Fruit fly (Drosophila melanogaster) whole organism, embryonic: ENCODE measurements around the gene Mrtf.
A peak's percentile ranks its signal among the peaks of the same experiment; 100 is the strongest.

Source experiments
- Ada2b ChIP-seq: fragments of 200-800 bp; sonication (Bioruptor generic); IDR thresholded peaks from 2 replicates; pipeline ENCODE4 v1.3.6; 2022; ENCODE audit warnings: missing biosample characterization, missing genetic modification characterization
- Awh ChIP-seq: fragments of 200-800 bp; sonication (Bioruptor generic); IDR thresholded peaks from 2 replicates; pipeline ENCODE4, ENCODE4 v1.3.6; 2022; ENCODE audit warnings: missing biosample characterization, missing genetic modification characterization
- C15 ChIP-seq: fragments of 200-800 bp; sonication (Bioruptor generic); IDR thresholded peaks from 3 replicates; pipeline ENCODE4 v1.3.6; 2022; ENCODE audit warnings: missing biosample characterization, missing genetic modification characterization
- CG10147 ChIP-seq: fragments of 200-800 bp; sonication (Bioruptor generic); optimal IDR thresholded peaks from 2 replicates; lab custom pipeline; 2019; ENCODE audit warnings: missing biosample characterization, mild to moderate bottlenecking, missing genetic modification characterization, moderate library complexity
- CG10366 ChIP-seq: fragments of 200-800 bp; sonication (Bioruptor generic); IDR thresholded peaks from 2 replicates; pipeline ENCODE4 v1.3.6; 2022; ENCODE audit warnings: missing biosample characterization, missing genetic modification characterization
- CG11247 ChIP-seq: fragments of 200-800 bp; sonication (Bioruptor generic); IDR thresholded peaks from 2 replicates; pipeline ENCODE4 v1.3.6; 2022; ENCODE audit warnings: missing biosample characterization, missing genetic modification characterization
- CG12155 ChIP-seq: fragments of 200-800 bp; sonication (Bioruptor generic); optimal IDR thresholded peaks from 3 replicates; lab custom pipeline; 2016; ENCODE audit warnings: missing biosample characterization, missing genetic modification characterization
- CG13894 ChIP-seq: fragments of 200-800 bp; sonication (Bioruptor generic); optimal IDR thresholded peaks from 3 replicates; lab custom pipeline; 2018; ENCODE audit warnings: missing biosample characterization, mild to moderate bottlenecking, missing genetic modification characterization, moderate library complexity
- CG14441 ChIP-seq: fragments of 200-800 bp; sonication (Bioruptor generic); IDR thresholded peaks from 2 replicates; pipeline ENCODE4 v1.3.6; 2022; ENCODE audit warnings: missing biosample characterization, missing genetic modification characterization
- CG15514 ChIP-seq: fragments of 200-800 bp; sonication (Bioruptor generic); optimal IDR thresholded peaks from 3 replicates; lab custom pipeline; 2017; ENCODE audit warnings: missing biosample characterization, missing genetic modification characterization, mild to moderate bottlenecking, moderate library complexity, missing genetic modification reagents
- CG16813 ChIP-seq: fragments of 200-800 bp; sonication (Bioruptor generic); IDR thresholded peaks from 3 replicates; pipeline ENCODE4 v1.3.6; 2022; ENCODE audit warnings: missing biosample characterization, missing genetic modification characterization; ENCODE audit not compliant: partially characterized antibody
- CG17186 ChIP-seq: fragments of 200-800 bp; sonication (Bioruptor generic); optimal IDR thresholded peaks from 3 replicates; lab custom pipeline; 2017; ENCODE audit warnings: missing biosample characterization, missing genetic modification reagents, missing genetic modification characterization
- CG17612 ChIP-seq: fragments of 200-800 bp; sonication (Bioruptor generic); IDR thresholded peaks from 2 replicates; pipeline ENCODE4 v1.3.6; 2022; ENCODE audit warnings: missing biosample characterization, missing genetic modification characterization
- CG1832 ChIP-seq: fragments of 200-800 bp; sonication (Bioruptor generic); optimal IDR thresholded peaks from 2 replicates; lab custom pipeline; 2017; ENCODE audit warnings: missing biosample characterization, mild to moderate bottlenecking, missing genetic modification characterization, inconsistent platforms
- CG2202 ChIP-seq: fragments of 200-800 bp; sonication (Bioruptor generic); optimal IDR thresholded peaks from 2 replicates; lab custom pipeline; 2018; ENCODE audit warnings: missing biosample characterization, mild to moderate bottlenecking, missing genetic modification characterization
- CG2678 ChIP-seq: fragments of 200-800 bp; sonication (Bioruptor generic); optimal IDR thresholded peaks from 3 replicates; lab custom pipeline; 2019; ENCODE audit warnings: missing biosample characterization, mild to moderate bottlenecking, missing genetic modification characterization, moderate library complexity
- CG2712 ChIP-seq: fragments of 200-800 bp; optimal IDR thresholded peaks from 3 replicates; lab custom pipeline; 2019; ENCODE audit warnings: missing biosample characterization, mild to moderate bottlenecking, missing genetic modification characterization, moderate library complexity
- CG31365 ChIP-seq: fragments of 200-800 bp; sonication (Bioruptor generic); optimal IDR thresholded peaks from 2 replicates; lab custom pipeline; 2018; ENCODE audit warnings: missing biosample characterization, mild to moderate bottlenecking, missing genetic modification characterization
- CG31441 ChIP-seq: fragments of 200-800 bp; sonication (Bioruptor generic); IDR thresholded peaks from 2 replicates; pipeline ENCODE4 v1.3.6; 2022; ENCODE audit warnings: missing biosample characterization, missing genetic modification characterization
- CG32532 ChIP-seq: fragments of 200-800 bp; sonication (Bioruptor generic); IDR thresholded peaks from 2 replicates; pipeline ENCODE4 v1.3.6; 2022; ENCODE audit warnings: missing biosample characterization, missing genetic modification characterization
- CG32772 ChIP-seq: fragments of 200-800 bp; sonication (Bioruptor generic); IDR thresholded peaks from 2 replicates; pipeline ENCODE4 v1.3.6; 2022; ENCODE audit warnings: missing biosample characterization, missing genetic modification characterization
- CG3281 ChIP-seq: fragments of 200-800 bp; sonication (Bioruptor generic); optimal IDR thresholded peaks from 3 replicates; lab custom pipeline; 2017; ENCODE audit warnings: missing biosample characterization, mild to moderate bottlenecking, missing genetic modification characterization
- CG3838 ChIP-seq: fragments of 200-800 bp; sonication (Bioruptor generic); optimal IDR thresholded peaks from 3 replicates; lab custom pipeline; 2016; ENCODE audit warnings: missing biosample characterization, missing genetic modification characterization
- CG43689 ChIP-seq: fragments of 200-800 bp; sonication (Bioruptor generic); IDR thresholded peaks from 2 replicates; pipeline ENCODE4 v1.3.6; 2022; ENCODE audit warnings: missing biosample characterization, missing genetic modification characterization
- CG4424 ChIP-seq: fragments of 200-800 bp; sonication (Bioruptor generic); optimal IDR thresholded peaks from 3 replicates; lab custom pipeline; 2016; ENCODE audit warnings: missing biosample characterization, missing genetic modification characterization
- CG4820 ChIP-seq: fragments of 200-800 bp; sonication (Bioruptor generic); optimal IDR thresholded peaks from 3 replicates; lab custom pipeline; 2016; ENCODE audit warnings: missing biosample characterization, missing genetic modification characterization
- CG6175 ChIP-seq: fragments of 200-800 bp; sonication (Bioruptor generic); IDR thresholded peaks from 3 replicates; pipeline ENCODE4 v1.3.6; 2022; ENCODE audit warnings: missing biosample characterization, missing genetic modification characterization
- ERR ChIP-seq: fragments of 200-800 bp; sonication (Bioruptor generic); optimal IDR thresholded peaks from 2 replicates; lab custom pipeline; 2016; ENCODE audit warnings: missing biosample characterization, missing genetic modification characterization
- Elba2 ChIP-seq: fragments of 200-800 bp; sonication (Bioruptor generic); optimal IDR thresholded peaks from 3 replicates; lab custom pipeline; 2016; ENCODE audit warnings: missing biosample characterization, missing genetic modification characterization
- Mrtf ChIP-seq: fragments of 200-800 bp; sonication (Bioruptor generic); IDR thresholded peaks from 3 replicates; pipeline ENCODE4 v1.3.6; 2022; ENCODE audit warnings: missing biosample characterization, missing genetic modification characterization
- Sox102F ChIP-seq: fragments of 200-800 bp; sonication (Bioruptor generic); optimal IDR thresholded peaks from 2 replicates; lab custom pipeline; 2018; ENCODE audit warnings: missing biosample characterization, mild to moderate bottlenecking, missing genetic modification characterization, moderate library complexity
- Ssrp ChIP-seq: fragments of 200-800 bp; sonication (Bioruptor generic); optimal IDR thresholded peaks from 2 replicates; lab custom pipeline; 2018; ENCODE audit warnings: missing biosample characterization, mild to moderate bottlenecking, missing genetic modification characterization, moderate library complexity
- br ChIP-seq: fragments of >200 bp; optimal IDR thresholded peaks from 2 replicates; lab custom pipeline; 2017
- btn ChIP-seq: fragments of 200-800 bp; sonication (Bioruptor generic); optimal IDR thresholded peaks from 2 replicates; lab custom pipeline; 2016; ENCODE audit warnings: missing biosample characterization, missing genetic modification characterization
- disco-r ChIP-seq: fragments of 200-800 bp; sonication (Bioruptor generic); optimal IDR thresholded peaks from 2 replicates; lab custom pipeline; 2016; ENCODE audit warnings: missing biosample characterization, missing genetic modification characterization
- emc ChIP-seq: fragments of 200-800 bp; sonication (Bioruptor generic); optimal IDR thresholded peaks from 2 replicates; lab custom pipeline; 2016; ENCODE audit warnings: missing biosample characterization, missing genetic modification characterization
- fd96Cb ChIP-seq: fragments of 200-800 bp; sonication (Bioruptor generic); optimal IDR thresholded peaks from 2 replicates; lab custom pipeline; 2018; ENCODE audit warnings: missing biosample characterization, mild to moderate bottlenecking, missing genetic modification characterization, moderate library complexity
- grau ChIP-seq: fragments of 200-800 bp; optimal IDR thresholded peaks from 3 replicates; lab custom pipeline; 2019; ENCODE audit warnings: missing biosample characterization, mild to moderate bottlenecking, missing genetic modification characterization, moderate library complexity
- gt ChIP-seq: fragments of 200-800 bp; sonication (Bioruptor generic); IDR thresholded peaks from 2 replicates; pipeline ENCODE4 v1.3.6; 2022; ENCODE audit warnings: missing biosample characterization, missing genetic modification characterization
- hth ChIP-seq: fragments of >200 bp; optimal IDR thresholded peaks from 2 replicates; lab custom pipeline; 2017; ENCODE audit warnings: inconsistent platforms
- insv ChIP-seq, 2 experiments: fragments of 200-800 bp; sonication (Bioruptor generic); optimal IDR thresholded peaks; 3 replicates each; lab custom pipeline; 2016 to 2018; ENCODE audit warnings: missing biosample characterization in 2 of 2, missing genetic modification characterization in 2 of 2
- kay ChIP-seq: fragments of 200-800 bp; sonication (Bioruptor generic); optimal IDR thresholded peaks from 2 replicates; lab custom pipeline; 2016; ENCODE audit warnings: missing biosample characterization, missing genetic modification characterization
- ken ChIP-seq: fragments of 200-800 bp; sonication (Bioruptor generic); IDR thresholded peaks from 3 replicates; pipeline ENCODE4 v1.3.6; 2022; ENCODE audit warnings: missing biosample characterization, missing genetic modification characterization
- klu ChIP-seq: fragments of 200-800 bp; sonication (Bioruptor generic); IDR thresholded peaks from 2 replicates; pipeline ENCODE4 v1.3.6; 2022; ENCODE audit warnings: missing biosample characterization, missing genetic modification characterization
- p53 ChIP-seq: fragments of 200-800 bp; sonication (Bioruptor generic); optimal IDR thresholded peaks from 2 replicates; lab custom pipeline; 2016; ENCODE audit warnings: missing biosample characterization, missing genetic modification characterization
- phol ChIP-seq: fragments of 200-800 bp; sonication (Bioruptor generic); optimal IDR thresholded peaks from 3 replicates; lab custom pipeline; 2018; ENCODE audit warnings: missing biosample characterization, mild to moderate bottlenecking, missing genetic modification characterization, moderate library complexity
- prd ChIP-seq, 3 experiments: fragments of >200 bp in 2 of 3; fragments of 200-800 bp in 1 of 3; sonication (Bioruptor generic) in 1 of 3; optimal IDR thresholded peaks in 2 of 3; IDR thresholded peaks in 1 of 3; 2 replicates in 2 of 3; 3 replicates in 1 of 3; pipeline versions ENCODE4 v1.3.6 to Lab custom; 2017 to 2022; ENCODE audit warnings: missing biosample characterization in 1 of 3, missing genetic modification characterization in 1 of 3
- psq ChIP-seq: fragments of 200-800 bp; sonication (Bioruptor generic); optimal IDR thresholded peaks from 2 replicates; lab custom pipeline; 2017; ENCODE audit warnings: missing biosample characterization, missing genetic modification characterization
- sens-2 ChIP-seq: fragments of 200-800 bp; sonication (Bioruptor generic); IDR thresholded peaks from 2 replicates; pipeline ENCODE4 v1.3.6; 2022; ENCODE audit warnings: missing biosample characterization, missing genetic modification characterization
- ssp ChIP-seq: fragments of 200-800 bp; sonication (Bioruptor generic); IDR thresholded peaks from 2 replicates; pipeline ENCODE4 v1.3.6; 2022; ENCODE audit warnings: missing biosample characterization, missing genetic modification characterization
- tll ChIP-seq, 2 experiments: fragments of 200-800 bp in 1 of 2; fragments of >200 bp in 1 of 2; sonication (Bioruptor generic) in 1 of 2; optimal IDR thresholded peaks; 2 replicates each; lab custom pipeline; 2017 to 2019; ENCODE audit warnings: missing biosample characterization in 2 of 2, missing genetic modification characterization in 2 of 2, mild to moderate bottlenecking in 1 of 2, moderate library complexity in 1 of 2

Mrtf gene

DNA sequence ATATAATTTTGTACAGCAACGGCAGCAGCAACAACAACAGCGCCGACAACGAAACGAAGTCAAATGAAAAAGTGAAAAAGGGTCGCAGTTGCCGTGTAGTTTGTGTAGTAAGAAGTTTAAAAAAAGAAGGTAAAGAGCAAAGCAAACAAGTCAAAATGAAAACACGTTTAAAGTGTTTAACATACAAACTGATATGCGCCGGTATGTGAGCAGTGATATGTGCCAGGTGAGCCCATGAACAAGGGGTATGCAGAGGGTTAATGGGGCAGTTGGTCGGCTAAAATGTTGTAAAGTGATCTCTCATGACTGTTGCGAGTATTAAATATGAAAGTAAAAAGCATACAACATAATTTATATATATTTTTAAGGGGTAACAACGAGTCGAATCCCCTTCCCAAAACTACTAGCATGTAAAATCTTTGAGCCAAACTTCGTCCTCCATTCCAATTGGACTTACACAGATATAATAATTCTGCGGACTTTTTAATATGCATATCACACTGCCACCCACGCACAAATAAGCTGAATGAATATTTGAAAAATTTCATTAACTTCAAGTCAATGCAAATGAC is 39.7 kb upstream of the Mrtf start (continued):
- TF ChIP-seq psq (no peak), ERR (GFP tag; lab: Kevin White, UChicago) (no peak), klu (GFP tag; lab: Robert Waterston, UW) (peak; percentile 80), btn (GFP tag; lab: Kevin White, UChicago) (no peak), CG1832 (GFP tag; lab: Kevin White, UChicago) (no peak), Elba2 (GFP tag; lab: Kevin White, UChicago) (no peak), phol (peak; percentile 67), CG17612 (GFP tag; lab: Robert Waterston, UW) (peak; percentile 76), CG10147 (GFP tag; lab: Kevin White, UChicago) (peak; percentile 42), Mrtf (GFP tag; lab: Robert Waterston, UW) (peak; percentile 79), CG13894 (tag; lab: Kevin White, UChicago) (no peak), CG2678 (tag; lab: Kevin White, UChicago) (peak; percentile 79), CG2712 (tag; lab: Kevin White, UChicago) (peak; percentile 88), ken (GFP tag; lab: Robert Waterston, UW) (peak; percentile 70), br (lab: Kevin White, UChicago) (no peak), CG16813 (GFP tag; lab: Robert Waterston, UW) (no peak), disco-r (GFP tag; lab: Kevin White, UChicago) (no peak), CG6175 (peak; percentile 78; the same call in 2 of the 3 replicates), CG31365 (tag; lab: Kevin White, UChicago) (peak; percentile 17), CG11247 (GFP tag; lab: Robert Waterston, UW) (peak; percentile 88), CG32532 (GFP tag; lab: Robert Waterston, UW) (peak; percentile 95), emc (GFP tag; lab: Kevin White, UChicago) (no peak), gt (peak; percentile 73), Awh (GFP tag; lab: Robert Waterston, UW) (peak; percentile 84), CG17186 (GFP tag; lab: Kevin White, UChicago) (peak; percentile 22), prd (optimal IDR thresholded peaks at IDR 0.05; lab: Kevin White, UChicago) (no peak), prd (GFP tag; IDR thresholded peaks at IDR 0.05; lab: Robert Waterston, UW) (peak; percentile 94), kay (peak; percentile 58), CG3281 (GFP tag; lab: Kevin White, UChicago) (peak; percentile 45), p53 (GFP tag; lab: Kevin White, UChicago) (no peak), Ada2b (GFP tag; lab: Robert Waterston, UW) (peak; percentile 87), Sox102F (GFP tag; lab: Kevin White, UChicago) (peak; percentile 58), hth (lab: Kevin White, UChicago) (no peak), C15 (GFP tag; lab: Robert Waterston, UW) (peak; percentile 64; the same call in 1 of the 3 replicates), CG14441 (GFP tag; lab: Robert Waterston, UW) (peak; percentile 90), tll (GFP tag; optimal IDR thresholded peaks at IDR 0.05; lab: Kevin White, UChicago) (no peak), insv (GFP tag; optimal IDR thresholded peaks at IDR 0.05; lab: Kevin White, UChicago) (no peak), fd96Cb (peak; percentile 74), CG3838 (GFP tag; lab: Kevin White, UChicago) (no peak), ssp (peak; percentile 68), CG2202 (tag; lab: Kevin White, UChicago) (no peak), sens-2 (GFP tag; lab: Robert Waterston, UW) (0 out of 2 replicates have a peak, but pooled peaks have one; percentile 41), CG12155 (peak; percentile 1), CG10366 (GFP tag; lab: Robert Waterston, UW) (peak; percentile 67), grau (tag; lab: Kevin White, UChicago) (peak; percentile 9), CG32772 (GFP tag; lab: Robert Waterston, UW) (peak; percentile 87), CG4424 (GFP tag; lab: Kevin White, UChicago) (peak; percentile 77), Ssrp (tag; lab: Kevin White, UChicago) (peak; percentile 8), CG4820 (GFP tag; lab: Kevin White, UChicago) (peak; percentile 68), CG43689 (GFP tag; lab: Robert Waterston, UW) (0 out of 2 replicates have a peak, but pooled peaks have one; percentile 45), CG31441 (peak; percentile 72), CG15514 (peak; percentile 50)
